Fruit fly (Drosophila melanogaster): ENCODE results near the gene Brd.

dm6 chr3L:14925602-14926001, 46.9 kb upstream of the Brd start:
- TF ChIP-seq CG10147 (GFP tag; optimal IDR thresholded peaks at IDR 0.05) = no peak
- no peak for TF ChIP-seq CG11456 (GFP tag; IDR thresholded peaks at IDR 0.05)
- no peak for TF ChIP-seq Ptx1 (GFP tag; IDR thresholded peaks at IDR 0.05)
- no peak for TF ChIP-seq ato (GFP tag; IDR thresholded peaks at IDR 0.05; ENCODE audit: partially characterized antibody)
- no peak for TF ChIP-seq CG13775 (GFP tag; optimal IDR thresholded peaks at IDR 0.05)
- TF ChIP-seq CG7271 (tag; optimal IDR thresholded peaks at IDR 0.05) = no peak
- no peak for TF ChIP-seq CG8281 (tag; optimal IDR thresholded peaks at IDR 0.05)
- TF ChIP-seq br (optimal IDR thresholded peaks at IDR 0.05) = no peak
- no peak for TF ChIP-seq Pdp1 (GFP tag; optimal IDR thresholded peaks at IDR 0.05)
- no peak for TF ChIP-seq CG13424 (tag; optimal IDR thresholded peaks at IDR 0.05)
